Fruit fly (Drosophila melanogaster): ENCODE results near the gene CG42467.

Gene CG42467

DNA sequence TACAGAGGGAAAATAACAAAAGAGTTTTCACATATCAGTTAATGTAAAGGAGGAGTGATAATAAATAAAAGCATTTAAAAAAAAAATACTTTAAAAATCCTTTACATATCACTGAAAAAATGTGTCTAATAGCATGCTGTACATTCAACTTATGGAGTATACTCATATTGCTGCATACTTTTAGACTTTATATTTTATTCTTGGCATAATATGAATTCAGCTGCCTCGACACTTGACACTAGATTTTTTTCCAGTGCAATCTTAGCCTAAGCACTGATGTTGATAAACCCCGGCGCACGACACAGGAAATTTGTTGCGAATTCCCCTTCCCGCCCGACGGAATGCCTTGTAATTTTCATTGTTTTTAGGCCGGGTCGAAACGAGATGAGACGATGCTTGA, 39.4 kb downstream of the CG42467 start (continued):
- TF ChIP-seq CG9727 (GFP tag; optimal IDR thresholded peaks at IDR 0.05) = no peak
- no peak for TF ChIP-seq CG3995 (GFP tag; optimal IDR thresholded peaks at IDR 0.05)
- peak; percentile 26 for TF ChIP-seq CG15514 (GFP tag; optimal IDR thresholded peaks at IDR 0.05)
- no peak for TF ChIP-seq amos (GFP tag; IDR thresholded peaks at IDR 0.05; ENCODE audit: partially characterized antibody)
- TF ChIP-seq CG17385 (GFP tag; optimal IDR thresholded peaks at IDR 0.05) = peak; percentile 20
- peak; percentile 51 for TF ChIP-seq Hmr (GFP tag; optimal IDR thresholded peaks at IDR 0.05)
- no peak for TF ChIP-seq CrebB (tag; optimal IDR thresholded peaks at IDR 0.05)
- no peak for TF ChIP-seq Side (GFP tag; optimal IDR thresholded peaks at IDR 0.05)
- TF ChIP-seq CG18764 (GFP tag; optimal IDR thresholded peaks at IDR 0.05) = no peak
- no peak for TF ChIP-seq dm (GFP tag; optimal IDR thresholded peaks at IDR 0.05)
- TF ChIP-seq nerfin-1 (tag; optimal IDR thresholded peaks at IDR 0.05) = no peak
- no peak for TF ChIP-seq kah (GFP tag; optimal IDR thresholded peaks at IDR 0.05)
- TF ChIP-seq chm (GFP tag; IDR thresholded peaks at IDR 0.05) = no peak
- TF ChIP-seq zen (tag; optimal IDR thresholded peaks at IDR 0.05) = no peak
- peak; percentile 40 for TF ChIP-seq dmrt99B (tag; optimal IDR thresholded peaks at IDR 0.05)
- peak; percentile 17 for TF ChIP-seq Xbp1 (GFP tag; optimal IDR thresholded peaks at IDR 0.05)
- TF ChIP-seq Hr78 (GFP tag; optimal IDR thresholded peaks at IDR 0.05) = no peak
- no peak for TF ChIP-seq CG1024 (GFP tag; IDR thresholded peaks at IDR 0.05)
- no peak for TF ChIP-seq slp2 (GFP tag; optimal IDR thresholded peaks at IDR 0.05)
- no peak for TF ChIP-seq CG17186 (GFP tag; optimal IDR thresholded peaks at IDR 0.05)
- TF ChIP-seq zf30C (GFP tag; optimal IDR thresholded peaks at IDR 0.05) = peak; percentile 66
- TF ChIP-seq CG10147 (GFP tag; optimal IDR thresholded peaks at IDR 0.05) = no peak
- no peak for TF ChIP-seq fd102C (GFP tag; optimal IDR thresholded peaks at IDR 0.05)
- peak; percentile 46 for TF ChIP-seq CG7839 (tag; optimal IDR thresholded peaks at IDR 0.05)
- TF ChIP-seq CG11560 (tag; IDR thresholded peaks at IDR 0.05) = no peak
- TF ChIP-seq CG11696 (GFP tag; IDR thresholded peaks at IDR 0.05) = no peak
- no peak for TF ChIP-seq CG13287 (GFP tag; IDR thresholded peaks at IDR 0.05; ENCODE audit: partially characterized antibody)
- no peak for TF ChIP-seq Sry-δ (GFP tag; optimal IDR thresholded peaks at IDR 0.05)
- TF ChIP-seq pita (GFP tag; optimal IDR thresholded peaks at IDR 0.05) = no peak
- no peak for TF ChIP-seq so (GFP tag; IDR thresholded peaks at IDR 0.05)
- no peak for TF ChIP-seq sug (tag; optimal IDR thresholded peaks at IDR 0.05)
- TF ChIP-seq Med (GFP tag) = peak; percentile 75
- TF ChIP-seq CG10321 (GFP tag; IDR thresholded peaks at IDR 0.05) = no peak
- no peak for TF ChIP-seq Sox100B (GFP tag; optimal IDR thresholded peaks at IDR 0.05)
- no peak for TF ChIP-seq CG12744 (GFP tag; optimal IDR thresholded peaks at IDR 0.05)
- no peak for TF ChIP-seq seq (GFP tag; IDR thresholded peaks at IDR 0.05)
- TF ChIP-seq dan (GFP tag; IDR thresholded peaks at IDR 0.05) = no peak
- TF ChIP-seq lilli (GFP tag; optimal IDR thresholded peaks at IDR 0.05) = peak; percentile 9
- no peak for TF ChIP-seq tin (GFP tag; optimal IDR thresholded peaks at IDR 0.05)
- no peak for TF ChIP-seq MTF-1 (GFP tag; optimal IDR thresholded peaks at IDR 0.05; ENCODE audit: borderline replicate concordance)
- no peak for TF ChIP-seq TFAM (GFP tag; optimal IDR thresholded peaks at IDR 0.05)
- TF ChIP-seq ttk (GFP tag; IDR thresholded peaks at IDR 0.05) = no peak
- TF ChIP-seq scrt (GFP tag; optimal IDR thresholded peaks at IDR 0.05) = no peak
- no peak for TF ChIP-seq CG8924 (tag; optimal IDR thresholded peaks at IDR 0.05)
- TF ChIP-seq BEAF-32 (GFP tag; optimal IDR thresholded peaks at IDR 0.05) = no peak
- TF ChIP-seq MBD-R2 (GFP tag; IDR thresholded peaks at IDR 0.05) = no peak
- TF ChIP-seq wdn (GFP tag; IDR thresholded peaks at IDR 0.05) = no peak
- TF ChIP-seq Ssrp (tag; optimal IDR thresholded peaks at IDR 0.05) = no peak
- no peak for TF ChIP-seq CG6765 (GFP tag; optimal IDR thresholded peaks at IDR 0.05)
- TF ChIP-seq z (GFP tag; IDR thresholded peaks at IDR 0.05) = no peak
- TF ChIP-seq stwl (tag; optimal IDR thresholded peaks at IDR 0.05) = peak; percentile 3

Data from whole organism, embryonic.